Worm (Caenorhabditis elegans) whole organism, L2 larva: Measurements from ENCODE around the gene F56C9.10.

Source experiments
- aly-2 ChIP-seq: fragments of 150-350 bp; optimal IDR thresholded peaks from 2 replicates; lab custom pipeline; 2014; ENCODE audit warnings: missing biosample characterization, missing genetic modification characterization
- ama-1 ChIP-seq: fragments of 150-350 bp; optimal IDR thresholded peaks from 2 replicates; lab custom pipeline; 2018; ENCODE audit warnings: inconsistent platforms
- dmd-4 ChIP-seq: sonication (generic microtip); optimal IDR thresholded peaks from 2 replicates; lab custom pipeline; 2017; ENCODE audit warnings: missing biosample characterization, missing genetic modification characterization
- egl-27 ChIP-seq: sonication (generic microtip); optimal IDR thresholded peaks from 3 replicates; lab custom pipeline; 2017; ENCODE audit warnings: missing biosample characterization, missing genetic modification reagents, missing genetic modification characterization
- mdl-1 ChIP-seq, 2 experiments: fragments of 150-350 bp in 1 of 2; sonication (generic microtip) in 1 of 2; optimal IDR thresholded peaks; 2 replicates each; lab custom pipeline; 2017; ENCODE audit warnings: missing biosample characterization in 2 of 2, missing genetic modification characterization in 2 of 2
- nhr-11 ChIP-seq: fragments of 150-350 bp; optimal IDR thresholded peaks from 2 replicates; lab custom pipeline; 2014; ENCODE audit warnings: missing biosample characterization, missing genetic modification characterization
- nhr-237 ChIP-seq: fragments of 150-350 bp; optimal IDR thresholded peaks from 2 replicates; lab custom pipeline; 2014; ENCODE audit warnings: missing biosample characterization, missing genetic modification characterization
- nhr-25 ChIP-seq: fragments of 150-350 bp; sonication (generic microtip); optimal IDR thresholded peaks from 3 replicates; lab custom pipeline; 2014; ENCODE audit warnings: missing biosample characterization, missing genetic modification characterization
- snpc-4 ChIP-seq: fragments of 150-350 bp; optimal IDR thresholded peaks from 2 replicates; lab custom pipeline; 2014; ENCODE audit warnings: missing biosample characterization, missing genetic modification characterization

DNA sequence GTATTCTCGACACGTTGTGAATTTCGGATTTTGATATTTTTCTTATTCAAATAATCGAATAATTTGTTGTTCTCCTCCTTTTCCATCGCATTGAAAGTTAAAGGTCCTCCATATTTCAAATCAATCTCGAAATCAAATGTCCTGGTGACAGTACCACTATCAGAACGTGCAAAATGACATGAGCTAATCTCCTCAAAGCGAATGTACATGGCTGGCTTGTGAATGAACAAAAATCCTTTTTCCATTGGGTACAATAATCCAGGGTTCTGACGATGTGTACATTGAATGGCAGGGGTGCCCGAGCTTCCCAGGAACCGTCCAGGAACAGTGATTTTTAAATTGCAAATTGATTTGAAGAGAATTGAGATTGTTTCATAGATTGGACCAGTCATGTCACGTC, 45.0 kb upstream of the F56C9.10 start:
- TF ChIP-seq nhr-11 (tag; lab: Kevin White, UChicago) (no peak), mdl-1 (tag; optimal IDR thresholded peaks at IDR 0.05; lab: Kevin White, UChicago) (no peak), egl-27 (tag; lab: Kevin White, UChicago) (no peak), ama-1 (lab: Kevin White, UChicago) (no peak), nhr-237 (tag; lab: Kevin White, UChicago) (no peak), dmd-4 (tag; lab: Kevin White, UChicago) (no peak), snpc-4 (tag; lab: Kevin White, UChicago) (no peak), nhr-25 (no peak), aly-2 (tag; lab: Kevin White, UChicago) (no peak)
